Fruit fly (Drosophila melanogaster) whole organism, embryonic: ENCODE results near the gene CG13077.

Source experiments
- Antp ChIP-seq: fragments of 200-800 bp; sonication (Bioruptor generic); optimal IDR thresholded peaks from 3 replicates; lab custom pipeline; 2016; ENCODE audit warnings: missing biosample characterization, missing genetic modification characterization
- CG10431 ChIP-seq: fragments of 200-800 bp; sonication (Bioruptor generic); optimal IDR thresholded peaks from 3 replicates; lab custom pipeline; 2018; ENCODE audit warnings: missing biosample characterization, mild to moderate bottlenecking, missing genetic modification characterization
- CG12104 ChIP-seq: fragments of 200-800 bp; sonication (Bioruptor generic); optimal IDR thresholded peaks from 3 replicates; lab custom pipeline; 2016; ENCODE audit warnings: missing biosample characterization, missing genetic modification characterization
- CG15073 ChIP-seq: fragments of 200-800 bp; sonication (Bioruptor generic); optimal IDR thresholded peaks from 2 replicates; lab custom pipeline; 2016; ENCODE audit warnings: missing biosample characterization, missing genetic modification characterization
- CG16815 ChIP-seq: fragments of 200-800 bp; sonication (Bioruptor generic); optimal IDR thresholded peaks from 3 replicates; lab custom pipeline; 2017; ENCODE audit warnings: missing biosample characterization, mild to moderate bottlenecking, missing genetic modification characterization
- CG2129 ChIP-seq: fragments of 200-800 bp; sonication (Bioruptor generic); IDR thresholded peaks from 2 replicates; pipeline ENCODE4 v1.3.6; 2022; ENCODE audit warnings: missing biosample characterization, missing genetic modification characterization; ENCODE audit not compliant: partially characterized antibody
- CG2889 ChIP-seq: fragments of 200-800 bp; sonication (Bioruptor generic); IDR thresholded peaks from 3 replicates; pipeline ENCODE4 v1.3.6; 2022; ENCODE audit warnings: missing biosample characterization, missing genetic modification characterization
- CG31441 ChIP-seq: fragments of 200-800 bp; sonication (Bioruptor generic); IDR thresholded peaks from 2 replicates; pipeline ENCODE4 v1.3.6; 2022; ENCODE audit warnings: missing biosample characterization, missing genetic modification characterization
- CG3726 ChIP-seq: fragments of 200-800 bp; sonication (Bioruptor generic); IDR thresholded peaks from 3 replicates; pipeline ENCODE4, ENCODE4 v1.3.6; 2022; ENCODE audit warnings: missing biosample characterization, missing genetic modification characterization
- CG42726 ChIP-seq: fragments of 200-800 bp; sonication (Bioruptor generic); IDR thresholded peaks from 2 replicates; pipeline ENCODE4 v1.3.6; 2022; ENCODE audit warnings: missing biosample characterization, missing genetic modification characterization; ENCODE audit not compliant: partially characterized antibody
- CG4820 ChIP-seq: fragments of 200-800 bp; sonication (Bioruptor generic); optimal IDR thresholded peaks from 3 replicates; lab custom pipeline; 2016; ENCODE audit warnings: missing biosample characterization, missing genetic modification characterization
- CG5180 ChIP-seq: fragments of 200-800 bp; sonication (Bioruptor generic); optimal IDR thresholded peaks from 3 replicates; lab custom pipeline; 2017; ENCODE audit warnings: missing biosample characterization, missing genetic modification characterization, mild to moderate bottlenecking, moderate library complexity, missing genetic modification reagents
- CG7745 ChIP-seq: fragments of 200-800 bp; sonication (Bioruptor generic); optimal IDR thresholded peaks from 2 replicates; lab custom pipeline; 2018; ENCODE audit warnings: missing biosample characterization, mild to moderate bottlenecking, missing genetic modification characterization, moderate library complexity
- CG7987 ChIP-seq: fragments of 200-800 bp; sonication (Bioruptor generic); optimal IDR thresholded peaks from 2 replicates; lab custom pipeline; 2018; ENCODE audit warnings: missing biosample characterization, mild to moderate bottlenecking, missing genetic modification characterization, moderate library complexity
- CG9437 ChIP-seq: fragments of 200-800 bp; sonication (Bioruptor generic); optimal IDR thresholded peaks from 2 replicates; lab custom pipeline; 2018; ENCODE audit warnings: missing biosample characterization, mild to moderate bottlenecking, missing genetic modification characterization
- Camta ChIP-seq: fragments of 200-800 bp; sonication (Bioruptor generic); optimal IDR thresholded peaks from 2 replicates; lab custom pipeline; 2016; ENCODE audit warnings: missing biosample characterization, missing genetic modification characterization
- D19A ChIP-seq: fragments of 200-800 bp; optimal IDR thresholded peaks from 3 replicates; lab custom pipeline; 2019; ENCODE audit warnings: missing biosample characterization, mild to moderate bottlenecking, missing genetic modification characterization, moderate library complexity
- E2f1 ChIP-seq: fragments of 200-800 bp; sonication (Bioruptor generic); IDR thresholded peaks from 2 replicates; pipeline ENCODE4 v1.3.6; 2022; ENCODE audit warnings: missing biosample characterization, missing genetic modification characterization
- HLH54F ChIP-seq: fragments of 200-800 bp; sonication (Bioruptor generic); optimal IDR thresholded peaks from 3 replicates; lab custom pipeline; 2016; ENCODE audit warnings: missing biosample characterization, missing genetic modification characterization
- Hmr ChIP-seq: fragments of 200-800 bp; sonication (Bioruptor generic); optimal IDR thresholded peaks from 3 replicates; lab custom pipeline; 2017; ENCODE audit warnings: mild to moderate bottlenecking, missing biosample characterization, missing genetic modification reagents, missing genetic modification characterization
- Hr51 ChIP-seq, 2 experiments: fragments of 200-800 bp; sonication (Bioruptor generic); optimal IDR thresholded peaks; 2 replicates in 1 of 2; 3 replicates in 1 of 2; lab custom pipeline; 2016 to 2018; ENCODE audit warnings: missing biosample characterization in 2 of 2, missing genetic modification characterization in 2 of 2, mild to moderate bottlenecking in 1 of 2, moderate library complexity in 1 of 2
- Jarid2 ChIP-seq: fragments of 200-800 bp; sonication (Bioruptor generic); optimal IDR thresholded peaks from 3 replicates; lab custom pipeline; 2017; ENCODE audit warnings: mild to moderate bottlenecking, missing biosample characterization, missing genetic modification reagents, missing genetic modification characterization
- MESR4 ChIP-seq: fragments of 200-800 bp; sonication (Bioruptor generic); optimal IDR thresholded peaks from 2 replicates; lab custom pipeline; 2018; ENCODE audit warnings: missing biosample characterization, mild to moderate bottlenecking, missing genetic modification characterization, moderate library complexity
- Max ChIP-seq: fragments of 200-800 bp; sonication (Bioruptor generic); optimal IDR thresholded peaks from 2 replicates; lab custom pipeline; 2016; ENCODE audit warnings: missing biosample characterization, mild to moderate bottlenecking, missing genetic modification characterization
- Ravus ChIP-seq: fragments of 200-800 bp; sonication (Bioruptor generic); IDR thresholded peaks from 2 replicates; pipeline ENCODE4 v1.3.6; 2022; ENCODE audit warnings: missing biosample characterization, missing genetic modification characterization
- Rx ChIP-seq: fragments of 200-800 bp; sonication (Bioruptor generic); IDR thresholded peaks from 2 replicates; pipeline ENCODE4 v1.3.6; 2022; ENCODE audit warnings: missing biosample characterization, missing genetic modification characterization
- Taf1 ChIP-seq: fragments of 200-800 bp; sonication (Bioruptor generic); IDR thresholded peaks from 2 replicates; pipeline ENCODE4 v1.3.6; 2022; ENCODE audit warnings: missing biosample characterization, missing genetic modification characterization
- Xrp1 ChIP-seq: fragments of 200-800 bp; sonication (Bioruptor generic); IDR thresholded peaks from 2 replicates; pipeline ENCODE4 v1.3.6; 2022; ENCODE audit warnings: missing biosample characterization, missing genetic modification characterization
- ab ChIP-seq: fragments of 200-800 bp; sonication (Bioruptor generic); optimal IDR thresholded peaks from 2 replicates; lab custom pipeline; 2016; ENCODE audit warnings: missing biosample characterization, missing genetic modification characterization
- ap ChIP-seq: fragments of 200-800 bp; sonication (Bioruptor generic); IDR thresholded peaks from 2 replicates; pipeline ENCODE4 v1.3.6; 2022; ENCODE audit warnings: missing biosample characterization, missing genetic modification characterization
- ash1 ChIP-seq: fragments of 200-800 bp; sonication (Bioruptor generic); optimal IDR thresholded peaks from 2 replicates; lab custom pipeline; 2018; ENCODE audit warnings: missing biosample characterization, mild to moderate bottlenecking, missing genetic modification characterization
- chif ChIP-seq, 2 experiments: fragments of 200-800 bp; sonication (Bioruptor generic); optimal IDR thresholded peaks; 3 replicates each; lab custom pipeline; 2016; ENCODE audit warnings: missing biosample characterization in 2 of 2, missing genetic modification characterization in 2 of 2
- ci ChIP-seq: fragments of 200-800 bp; sonication (Bioruptor generic); IDR thresholded peaks from 3 replicates; pipeline ENCODE4 v1.3.6; 2022; ENCODE audit warnings: missing biosample characterization, missing genetic modification characterization
- fd96Cb ChIP-seq: fragments of 200-800 bp; sonication (Bioruptor generic); optimal IDR thresholded peaks from 2 replicates; lab custom pipeline; 2018; ENCODE audit warnings: missing biosample characterization, mild to moderate bottlenecking, missing genetic modification characterization, moderate library complexity
- gcm2 ChIP-seq: fragments of 200-800 bp; sonication (Bioruptor generic); optimal IDR thresholded peaks from 2 replicates; lab custom pipeline; 2016; ENCODE audit warnings: missing biosample characterization, missing genetic modification characterization
- gfzf ChIP-seq: fragments of 200-800 bp; sonication (Bioruptor generic); optimal IDR thresholded peaks from 2 replicates; lab custom pipeline; 2016; ENCODE audit warnings: missing biosample characterization, mild to moderate bottlenecking, missing genetic modification characterization, moderate library complexity
- grau ChIP-seq: fragments of 200-800 bp; optimal IDR thresholded peaks from 3 replicates; lab custom pipeline; 2019; ENCODE audit warnings: missing biosample characterization, mild to moderate bottlenecking, missing genetic modification characterization, moderate library complexity
- gro ChIP-seq: fragments of 200-800 bp; sonication (Bioruptor generic); optimal IDR thresholded peaks from 2 replicates; lab custom pipeline; 2016; ENCODE audit warnings: missing biosample characterization, missing genetic modification characterization
- h ChIP-seq: fragments of >200 bp; optimal IDR thresholded peaks from 2 replicates; lab custom pipeline; 2017
- lola ChIP-seq, 3 experiments: fragments of >200 bp in 2 of 3; fragments of 200-800 bp in 1 of 3; sonication (Bioruptor generic) in 1 of 3; optimal IDR thresholded peaks; 2 replicates each; lab custom pipeline; 2017 to 2019; ENCODE audit warnings: missing biosample characterization in 3 of 3, missing genetic modification characterization in 3 of 3, mild to moderate bottlenecking in 1 of 3, moderate library complexity in 1 of 3
- lov ChIP-seq, 2 experiments: fragments of 200-800 bp in 1 of 2; fragments of >200 bp in 1 of 2; sonication (Bioruptor generic) in 1 of 2; IDR thresholded peaks in 1 of 2; optimal IDR thresholded peaks in 1 of 2; 2 replicates in 1 of 2; 3 replicates in 1 of 2; pipeline versions ENCODE4 v1.3.6 to Lab custom; 2017 to 2022; ENCODE audit warnings: missing biosample characterization in 1 of 2, missing genetic modification characterization in 1 of 2
- nerfin-2 ChIP-seq: fragments of 200-800 bp; sonication (Bioruptor generic); IDR thresholded peaks from 2 replicates; pipeline ENCODE4 v1.3.6; 2022; ENCODE audit warnings: missing biosample characterization, missing genetic modification characterization; ENCODE audit not compliant: partially characterized antibody
- pum ChIP-seq: fragments of 200-800 bp; sonication (Bioruptor generic); optimal IDR thresholded peaks from 2 replicates; lab custom pipeline; 2016; ENCODE audit warnings: missing biosample characterization, missing genetic modification characterization
- pzg ChIP-seq: fragments of 200-800 bp; sonication (Bioruptor generic); optimal IDR thresholded peaks from 3 replicates; lab custom pipeline; 2018; ENCODE audit warnings: missing biosample characterization, mild to moderate bottlenecking, missing genetic modification characterization, moderate library complexity
- sens ChIP-seq: fragments of 200-800 bp; sonication (Bioruptor generic); peaks from one replicate; lab custom pipeline; 2016; ENCODE audit warnings: missing biosample characterization, missing genetic modification characterization
- slp2 ChIP-seq: fragments of 200-800 bp; sonication (Bioruptor generic); optimal IDR thresholded peaks from 2 replicates; lab custom pipeline; 2016; ENCODE audit warnings: missing biosample characterization, missing genetic modification characterization

The CG13077 gene

DNA sequence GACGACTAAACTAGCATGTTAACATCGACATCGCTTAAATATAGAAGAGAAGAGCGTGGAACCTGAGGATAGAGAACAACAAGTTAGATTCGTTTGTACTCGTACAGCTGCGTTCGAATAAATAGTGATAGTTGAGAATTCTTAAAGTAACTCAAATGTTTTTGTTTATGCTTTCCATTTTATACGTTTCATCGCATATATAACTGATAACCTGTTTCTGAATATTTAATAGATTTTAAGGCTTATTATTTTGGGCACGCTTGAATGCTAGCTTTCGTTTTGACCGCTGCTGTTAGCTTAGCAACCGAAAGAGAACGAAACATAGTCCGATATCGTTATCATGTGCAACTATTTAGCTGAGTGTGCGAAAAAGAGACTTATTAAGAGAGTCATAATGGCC lies 37.4 kb upstream of the CG13077 start (continued):
- peak; percentile 88 for TF ChIP-seq Ravus (GFP tag; lab: Robert Waterston, UW)
- TF ChIP-seq nerfin-2 (GFP tag; lab: Robert Waterston, UW): no peak
- peak; percentile 88 for TF ChIP-seq Rx (GFP tag; lab: Robert Waterston, UW)
- peak; percentile 92 for TF ChIP-seq Camta (GFP tag; lab: Kevin White, UChicago)
- TF ChIP-seq Hr51 (GFP tag; optimal IDR thresholded peaks at IDR 0.05; lab: Kevin White, UChicago): peak; percentile 95
- TF ChIP-seq grau: peak; percentile 96
- TF ChIP-seq CG15073 (GFP tag; lab: Kevin White, UChicago): peak; percentile 28
- no peak for TF ChIP-seq lov (optimal IDR thresholded peaks at IDR 0.05; lab: Kevin White, UChicago)
- TF ChIP-seq lov (GFP tag; IDR thresholded peaks at IDR 0.05; lab: Robert Waterston, UW): peak; percentile 80; the same call in 2 of the 3 replicates
- TF ChIP-seq gfzf (GFP tag; lab: Kevin White, UChicago): no peak
- peak; percentile 84 for TF ChIP-seq D19A (tag; lab: Kevin White, UChicago)
- peak; percentile 87 for TF ChIP-seq gcm2 (GFP tag; lab: Kevin White, UChicago)
- TF ChIP-seq Taf1: peak; percentile 96
- peak; percentile 83 to 93 for TF ChIP-seq chif (GFP tag; optimal IDR thresholded peaks at IDR 0.05; lab: Kevin White, UChicago)
- TF ChIP-seq Hmr: peak; percentile 99
- TF ChIP-seq ash1: peak; percentile 91
- peak; percentile 85 for TF ChIP-seq CG16815
- TF ChIP-seq CG7745 (tag; lab: Kevin White, UChicago): no peak
- no peak for TF ChIP-seq CG5180
- peak; percentile 92 for TF ChIP-seq Xrp1 (GFP tag; lab: Robert Waterston, UW)
- TF ChIP-seq ab: peak; percentile 88
- no peak for TF ChIP-seq CG42726 (GFP tag; lab: Robert Waterston, UW)
- TF ChIP-seq E2f1: peak; percentile 95
- TF ChIP-seq pum (GFP tag; lab: Kevin White, UChicago): peak; percentile 72
- TF ChIP-seq Antp (GFP tag; lab: Kevin White, UChicago): peak; percentile 87
- TF ChIP-seq Max: peak; percentile 94
- no peak for TF ChIP-seq h (lab: Kevin White, UChicago)
- peak; percentile 84 for TF ChIP-seq CG31441 (GFP tag; lab: Robert Waterston, UW)
- TF ChIP-seq pzg: peak; percentile 33
- peak; percentile 90 for TF ChIP-seq CG3726 (GFP tag; lab: Robert Waterston, UW)
- TF ChIP-seq fd96Cb (tag; lab: Kevin White, UChicago): peak; percentile 80
- TF ChIP-seq CG4820: peak; percentile 89
- TF ChIP-seq CG9437 (GFP tag; lab: Kevin White, UChicago): peak; percentile 85
- peak; percentile 15 for TF ChIP-seq CG10431 (GFP tag; lab: Kevin White, UChicago)
- peak; percentile 96 for TF ChIP-seq HLH54F
- TF ChIP-seq lola (GFP tag; optimal IDR thresholded peaks at IDR 0.05; lab: Kevin White, UChicago): peak in 1 of 3 experiments; percentile 53
- peak; percentile 89 for TF ChIP-seq slp2
- TF ChIP-seq Jarid2 (GFP tag; lab: Kevin White, UChicago): peak; percentile 76
- TF ChIP-seq sens (GFP tag; lab: Kevin White, UChicago): peak; percentile 98
- TF ChIP-seq CG7987 (GFP tag; lab: Kevin White, UChicago): peak; percentile 91
- peak; percentile 51 for TF ChIP-seq MESR4 (GFP tag; lab: Kevin White, UChicago)
- peak; percentile 94 for TF ChIP-seq CG2889
- peak; percentile 91 for TF ChIP-seq CG12104 (GFP tag; lab: Kevin White, UChicago)
- TF ChIP-seq ap (GFP tag; lab: Robert Waterston, UW): peak; percentile 81
- no peak for TF ChIP-seq CG2129 (GFP tag; lab: Robert Waterston, UW)
- peak; percentile 98 for TF ChIP-seq gro (GFP tag; lab: Kevin White, UChicago)
- TF ChIP-seq ci (GFP tag; lab: Robert Waterston, UW): peak; percentile 96
